Fruit fly (Drosophila melanogaster) S2 (cell line): ENCODE results near the gene ppk7.

Experiments
- CG8478 ChIP-seq: fragments of >200 bp; optimal IDR thresholded peaks from 2 replicates; lab custom pipeline; 2018
- CTCF ChIP-seq, 2 experiments: fragments of >200 bp; optimal IDR thresholded peaks; 2 replicates each; lab custom pipeline; 2018

DNA sequence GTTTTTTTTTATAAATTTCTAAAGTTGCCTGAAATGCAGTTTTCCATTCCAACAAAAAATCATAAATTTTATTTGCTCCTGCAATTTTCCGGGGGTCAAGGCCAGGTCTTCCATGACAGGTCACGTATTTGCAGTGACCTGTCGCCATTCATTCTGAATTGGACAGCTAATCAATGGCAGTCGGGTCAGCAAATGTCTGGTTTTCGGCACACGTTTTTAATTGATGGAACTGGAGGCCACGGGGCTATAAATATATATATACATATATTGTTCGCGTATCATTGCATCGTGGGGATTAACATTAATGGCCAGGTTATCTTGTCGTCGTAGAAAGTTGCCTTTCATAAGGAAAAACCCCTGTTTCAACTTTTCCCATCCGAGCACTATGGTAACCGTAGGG is 32.9 kb upstream of the ppk7 start:
- TF ChIP-seq CTCF (optimal IDR thresholded peaks at IDR 0.05; lab: Kevin White, UChicago) (no peak), CG8478 (lab: Kevin White, UChicago) (no peak)
